Fruit fly (Drosophila melanogaster): ENCODE results near the gene mio.

Gene mio

dm6 chr2L:2199433-2199796, 17.7 kb upstream of the mio start:
- TF ChIP-seq rn (GFP tag; IDR thresholded peaks at IDR 0.05), result no peak
- TF ChIP-seq EcR (GFP tag; optimal IDR thresholded peaks at IDR 0.05), result no peak
- no peak for TF ChIP-seq CG9948 (tag; optimal IDR thresholded peaks at IDR 0.05)
- TF ChIP-seq CG8159 (tag; optimal IDR thresholded peaks at IDR 0.05), result no peak
- TF ChIP-seq CG32121 (GFP tag; IDR thresholded peaks at IDR 0.05), result no peak
- TF ChIP-seq CG8301 (tag; optimal IDR thresholded peaks at IDR 0.05), result no peak

- TF ChIP-seq EcR (GFP tag; optimal IDR thresholded peaks at IDR 0.05), result peak; percentile 100
- TF ChIP-seq CG32121 (GFP tag; IDR thresholded peaks at IDR 0.05), result no peak
- TF ChIP-seq D1 (tag; optimal IDR thresholded peaks at IDR 0.05), result no peak
- TF ChIP-seq CG13204 (GFP tag; optimal IDR thresholded peaks at IDR 0.05), result peak; percentile 67
- TF ChIP-seq CG15710 (tag; optimal IDR thresholded peaks at IDR 0.05), result no peak
- peak; percentile 7 for TF ChIP-seq CG17806 (tag; optimal IDR thresholded peaks at IDR 0.05)
These were observed 16.7 kb upstream of the mio start for dm6 chr2L:2200136-2201036.

- TF ChIP-seq CG4496 (GFP tag; IDR thresholded peaks at IDR 0.05), result peak; percentile 93
- TF ChIP-seq CG14655 (GFP tag; optimal IDR thresholded peaks at IDR 0.05), result peak; percentile 98
- peak; percentile 11 for TF ChIP-seq CG13204 (GFP tag; optimal IDR thresholded peaks at IDR 0.05)
- TF ChIP-seq CG17806 (tag; optimal IDR thresholded peaks at IDR 0.05), result peak; percentile 90
- peak; percentile 86 for TF ChIP-seq Pif1B (GFP tag; optimal IDR thresholded peaks at IDR 0.05)
- TF ChIP-seq CG15710 (tag; optimal IDR thresholded peaks at IDR 0.05), result peak; percentile 88
- TF ChIP-seq CG34367 (tag; optimal IDR thresholded peaks at IDR 0.05), result peak; percentile 82
- TF ChIP-seq CG10348 (GFP tag; IDR thresholded peaks at IDR 0.05), result peak; percentile 39; the same call in 1 of the 2 replicates
- peak; percentile 62 for TF ChIP-seq gl (tag; optimal IDR thresholded peaks at IDR 0.05)
- TF ChIP-seq CG9948 (tag; optimal IDR thresholded peaks at IDR 0.05), result peak; percentile 93
- peak; percentile 95 for TF ChIP-seq CG8301 (tag; optimal IDR thresholded peaks at IDR 0.05)
- TF ChIP-seq CG8159 (tag; optimal IDR thresholded peaks at IDR 0.05), result peak; percentile 90
- peak; percentile 84 for TF ChIP-seq Ets98B (GFP tag; IDR thresholded peaks at IDR 0.05)
- TF ChIP-seq CG32121 (GFP tag; IDR thresholded peaks at IDR 0.05), result peak; percentile 90
- peak; percentile 91 for TF ChIP-seq Pif1A (GFP tag; optimal IDR thresholded peaks at IDR 0.05)
- TF ChIP-seq EcR (GFP tag; optimal IDR thresholded peaks at IDR 0.05), result no peak
- peak; percentile 89 for TF ChIP-seq fd96Ca (GFP tag; IDR thresholded peaks at IDR 0.05)
- TF ChIP-seq D1 (tag; optimal IDR thresholded peaks at IDR 0.05), result peak; percentile 77
- TF ChIP-seq rn (GFP tag; IDR thresholded peaks at IDR 0.05), result peak; percentile 67; the same call in 1 of the 2 replicates
- peak; percentile 70; the same call in 1 of the 2 replicates for TF ChIP-seq CG12605 (GFP tag; IDR thresholded peaks at IDR 0.05)
- TF ChIP-seq Snoo (tag; optimal IDR thresholded peaks at IDR 0.05), result peak; percentile 75
These were observed 16.0 kb upstream of the mio start for dm6 chr2L:2201107-2201561.

dm6 chr2L:2202018-2202852, 14.9 kb upstream of the mio start:
- TF ChIP-seq CG34367 (tag; optimal IDR thresholded peaks at IDR 0.05) (peak; percentile 100), CG4496 (GFP tag; IDR thresholded peaks at IDR 0.05) (peak; percentile 100), Pif1A (GFP tag; optimal IDR thresholded peaks at IDR 0.05) (peak; percentile 100), Ets98B (GFP tag; IDR thresholded peaks at IDR 0.05) (peak; percentile 100), CG32121 (GFP tag; IDR thresholded peaks at IDR 0.05) (peak; percentile 100), CG9948 (tag; optimal IDR thresholded peaks at IDR 0.05) (peak; percentile 100), CG13204 (GFP tag; optimal IDR thresholded peaks at IDR 0.05) (peak; percentile 98), CG17806 (tag; optimal IDR thresholded peaks at IDR 0.05) (peak; percentile 100), Pif1B (GFP tag; optimal IDR thresholded peaks at IDR 0.05) (peak; percentile 100), rn (GFP tag; IDR thresholded peaks at IDR 0.05) (peak; percentile 99), Snoo (tag; optimal IDR thresholded peaks at IDR 0.05) (peak; percentile 100), CG15710 (tag; optimal IDR thresholded peaks at IDR 0.05) (peak; percentile 100), D1 (tag; optimal IDR thresholded peaks at IDR 0.05) (peak; percentile 99), CG12605 (GFP tag; IDR thresholded peaks at IDR 0.05) (peak; percentile 100), CG8159 (tag; optimal IDR thresholded peaks at IDR 0.05) (peak; percentile 100), gl (tag; optimal IDR thresholded peaks at IDR 0.05) (peak; percentile 99), CG10348 (GFP tag; IDR thresholded peaks at IDR 0.05) (peak; percentile 97), CG8301 (tag; optimal IDR thresholded peaks at IDR 0.05) (peak; percentile 100), EcR (GFP tag; optimal IDR thresholded peaks at IDR 0.05) (peak; percentile 99), CG14655 (GFP tag; optimal IDR thresholded peaks at IDR 0.05) (peak; percentile 100), fd96Ca (GFP tag; IDR thresholded peaks at IDR 0.05) (peak; percentile 99)
